Worm (Caenorhabditis elegans) whole organism, L4 larva: ENCODE measurements around the gene srx-56.

Source experiments
- T20F7.1 ChIP-seq: fragments of 200-800 bp; sonication (Bioruptor generic); optimal IDR thresholded peaks from 2 replicates; lab custom pipeline; 2018; ENCODE audit warnings: mild to moderate bottlenecking, missing genetic modification characterization, missing compliant biosample characterization
- aha-1 ChIP-seq: fragments of 150-350 bp; peaks from one replicate; lab custom pipeline; 2014; ENCODE audit warnings: missing biosample characterization, missing genetic modification characterization
- ceh-32 ChIP-seq: sonication (generic microtip); optimal IDR thresholded peaks from 2 replicates; lab custom pipeline; 2016; ENCODE audit warnings: mild to moderate bottlenecking, missing genetic modification characterization, missing compliant biosample characterization; ENCODE audit not compliant: poor library complexity
- daf-19 ChIP-seq: fragments of 200-800 bp; sonication (Bioruptor generic); conservative IDR thresholded peaks from 2 replicates; pipeline ENCODE4 v1.3.6; 2022; ENCODE audit warnings: missing genetic modification characterization, missing compliant biosample characterization
- dpl-1 ChIP-seq: fragments of 150-350 bp; optimal IDR thresholded peaks from 2 replicates; lab custom pipeline; 2014; ENCODE audit warnings: missing biosample characterization, missing genetic modification reagents, missing genetic modification characterization
- duxl-1 ChIP-seq: sonication (generic microtip); optimal IDR thresholded peaks from 2 replicates; lab custom pipeline; 2016; ENCODE audit warnings: mild to moderate bottlenecking, missing genetic modification characterization, moderate library complexity, missing compliant biosample characterization; ENCODE audit not compliant: poor library complexity
- dve-1 ChIP-seq: sonication (generic microtip); optimal IDR thresholded peaks from 2 replicates; lab custom pipeline; 2017; ENCODE audit warnings: antibody characterized with exemption, mild to moderate bottlenecking, missing genetic modification characterization, missing compliant biosample characterization; ENCODE audit not compliant: insufficient read depth
- hif-1 ChIP-seq, 2 experiments: sonication (generic microtip); optimal IDR thresholded peaks; 2 replicates each; lab custom pipeline; 2016 to 2017; ENCODE audit warnings: missing compliant biosample characterization in 2 of 2, missing genetic modification characterization in 2 of 2, missing genetic modification reagents in 2 of 2, missing genotype in 2 of 2, mild to moderate bottlenecking in 1 of 2
- hmg-1.1 ChIP-seq: fragments of 200-800 bp; sonication (Bioruptor generic); IDR thresholded peaks from 2 replicates; pipeline ENCODE4 v1.3.6; 2022; ENCODE audit warnings: missing genetic modification reagents, missing genetic modification characterization, missing compliant biosample characterization
- lin-15B ChIP-seq: fragments of 150-350 bp; sonication (generic microtip); optimal IDR thresholded peaks from 3 replicates; lab custom pipeline; 2014; ENCODE audit warnings: missing biosample characterization, missing genetic modification characterization
- lin-38 ChIP-seq: fragments of 200-800 bp; sonication (Bioruptor generic); IDR thresholded peaks from 2 replicates; pipeline ENCODE4 v1.3.6; 2022; ENCODE audit warnings: missing genetic modification reagents, missing genetic modification characterization, missing compliant biosample characterization
- lin-39 ChIP-seq: fragments of 150-350 bp; optimal IDR thresholded peaks from 2 replicates; lab custom pipeline; 2014; ENCODE audit warnings: missing biosample characterization, missing genetic modification reagents, missing genetic modification characterization
- lsy-2 ChIP-seq, 2 experiments: fragments of 150-350 bp in 1 of 2; sonication (generic microtip) in 1 of 2; optimal IDR thresholded peaks; 2 replicates each; lab custom pipeline; 2014 to 2017; ENCODE audit warnings: missing biosample characterization in 2 of 2, missing genetic modification characterization in 2 of 2
- madf-5 ChIP-seq, 2 experiments: fragments of 200-800 bp; sonication (Bioruptor generic); IDR thresholded peaks; 2 replicates each; pipeline ENCODE4 v1.3.6; 2022; ENCODE audit warnings: missing compliant biosample characterization in 2 of 2, missing genetic modification characterization in 2 of 2
- madf-9 ChIP-seq: fragments of 200-800 bp; sonication (Bioruptor generic); conservative IDR thresholded peaks from 2 replicates; pipeline ENCODE4 v1.3.6; 2022; ENCODE audit warnings: missing genetic modification reagents, missing genetic modification characterization, missing compliant biosample characterization
- mdl-1 ChIP-seq, 2 experiments: fragments of 150-350 bp in 1 of 2; sonication (generic microtip) in 1 of 2; optimal IDR thresholded peaks; 2 replicates each; lab custom pipeline; 2014 to 2017; ENCODE audit warnings: missing biosample characterization in 2 of 2, missing genetic modification characterization in 2 of 2
- mxl-2 ChIP-seq: fragments of 200-800 bp; sonication (Bioruptor generic); conservative IDR thresholded peaks from 2 replicates; pipeline ENCODE4 v1.3.6; 2022; ENCODE audit warnings: missing genetic modification reagents, missing genetic modification characterization, missing compliant biosample characterization
- nhr-10 ChIP-seq: fragments of 150-350 bp; optimal IDR thresholded peaks from 2 replicates; lab custom pipeline; 2014; ENCODE audit warnings: missing biosample characterization, missing genetic modification characterization
- nhr-102 ChIP-seq: sonication (generic microtip); optimal IDR thresholded peaks from 2 replicates; lab custom pipeline; 2016; ENCODE audit warnings: mild to moderate bottlenecking, missing genetic modification characterization, moderate library complexity, missing compliant biosample characterization
- nhr-111 ChIP-seq: fragments of 200-800 bp; sonication (Bioruptor generic); optimal IDR thresholded peaks from 2 replicates; lab custom pipeline; 2018; ENCODE audit warnings: mild to moderate bottlenecking, missing genetic modification characterization, missing compliant biosample characterization
- nhr-48 ChIP-seq: sonication (generic microtip); optimal IDR thresholded peaks from 2 replicates; lab custom pipeline; 2016; ENCODE audit warnings: mild to moderate bottlenecking, missing genetic modification characterization, missing compliant biosample characterization
- tag-97 ChIP-seq: fragments of 200-800 bp; sonication (Bioruptor generic); IDR thresholded peaks from 2 replicates; pipeline ENCODE4 v1.3.6; 2022; ENCODE audit warnings: missing genetic modification characterization, missing compliant biosample characterization
- unc-130 ChIP-seq: sonication (generic microtip); optimal IDR thresholded peaks from 2 replicates; lab custom pipeline; 2016; ENCODE audit warnings: missing genetic modification reagents, missing genetic modification characterization, missing compliant biosample characterization
- unc-62 ChIP-seq, 3 experiments: fragments of 150-350 bp in 1 of 3; sonication (generic microtip); optimal IDR thresholded peaks in 2 of 3; peaks in 1 of 3; 1 replicate in 1 of 3; 2 replicates in 2 of 3; lab custom pipeline; 2014 to 2017; ENCODE audit warnings: missing biosample characterization in 3 of 3, missing genetic modification characterization in 3 of 3, missing genetic modification reagents in 3 of 3, missing genotype in 1 of 3
- zfp-2 ChIP-seq: sonication (generic microtip); optimal IDR thresholded peaks from 2 replicates; lab custom pipeline; 2016; ENCODE audit warnings: mild to moderate bottlenecking, missing genetic modification characterization, missing compliant biosample characterization
- ztf-7 ChIP-seq: fragments of 150-350 bp; optimal IDR thresholded peaks from 2 replicates; lab custom pipeline; 2014; ENCODE audit warnings: missing biosample characterization, missing genetic modification characterization

Gene srx-56

DNA sequence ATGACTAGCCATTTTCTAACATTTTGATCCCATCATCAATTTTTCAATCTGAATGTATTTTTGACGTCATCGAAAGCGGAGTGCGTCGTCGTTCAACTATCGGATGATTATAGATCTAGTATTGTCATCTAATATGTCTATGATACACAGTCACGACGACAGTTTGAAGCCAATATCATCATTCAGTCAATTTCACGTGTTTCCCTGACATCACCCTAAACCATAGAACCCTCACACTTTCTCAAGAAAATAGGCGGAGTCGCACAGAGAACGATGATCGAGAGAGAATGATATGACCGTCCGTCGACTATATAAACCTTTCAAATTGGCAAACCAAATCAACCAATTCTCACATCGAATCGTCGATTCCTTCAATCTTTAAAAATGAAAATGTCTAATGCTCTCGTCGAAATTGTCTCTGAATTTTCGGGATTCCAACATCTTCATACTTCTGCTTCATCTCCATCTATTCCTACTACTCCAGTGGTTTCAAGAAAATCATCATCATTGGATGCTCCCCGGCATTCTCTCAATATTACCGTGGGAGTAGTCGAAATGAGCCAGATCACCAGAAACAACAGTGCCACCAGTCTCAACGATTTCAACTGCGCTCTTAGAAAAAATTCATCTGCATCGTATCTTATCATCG lies 41.7 kb downstream of the srx-56 start, which contains the start of gene F18E3.13 (continued):
- TF ChIP-seq lin-38 (GFP tag; lab: Robert Waterston, UW) (no peak), madf-9 (GFP tag; lab: Robert Waterston, UW) (peak; percentile 24; the same call in 1 of the 2 replicates), unc-62 (GFP tag; optimal IDR thresholded peaks at IDR 0.05 in 1 of 2; lab: Kevin White, UChicago) (peak in 1 of 2 experiments; percentile 55), unc-62 (tag; optimal IDR thresholded peaks at IDR 0.05; lab: Kevin White, UChicago) (no peak), hif-1 (tag; optimal IDR thresholded peaks at IDR 0.05; lab: Kevin White, UChicago) (peak; percentile 19 to 60), nhr-48 (tag; lab: Kevin White, UChicago) (peak; percentile 91), mxl-2 (GFP tag; lab: Robert Waterston, UW) (0 out of 2 replicates have a peak, but pooled peaks have one; percentile 22), lsy-2 (tag; optimal IDR thresholded peaks at IDR 0.05; lab: Kevin White, UChicago) (peak in 1 of 2 experiments; percentile 57)

DNA sequence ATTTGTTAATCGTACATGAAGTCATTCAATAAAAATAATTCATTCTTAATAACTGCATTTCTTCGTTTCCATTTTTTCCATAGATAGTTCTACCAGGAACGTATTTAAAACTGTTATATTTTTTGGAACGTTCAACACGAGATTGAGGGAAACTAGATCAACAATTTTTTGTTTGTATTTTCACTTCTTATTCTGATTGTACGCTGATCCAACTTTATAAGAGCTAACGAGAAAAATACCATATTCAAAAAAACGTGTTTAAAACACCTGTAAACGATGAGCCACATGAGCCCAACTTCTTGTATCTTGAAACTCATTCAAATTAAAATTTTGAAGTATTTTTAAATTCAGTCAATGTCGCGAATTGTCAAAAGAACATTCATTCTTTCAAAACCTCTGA lies 42.4 kb downstream of the srx-56 start:
- peak; percentile 5 for TF ChIP-seq nhr-102 (tag; lab: Kevin White, UChicago)
- TF ChIP-seq ceh-32 (tag; lab: Kevin White, UChicago) = no peak
- no peak for TF ChIP-seq mdl-1 (tag; optimal IDR thresholded peaks at IDR 0.05; lab: Kevin White, UChicago)
- no peak for TF ChIP-seq tag-97 (GFP tag; lab: Robert Waterston, UW)
- no peak for TF ChIP-seq nhr-111
- peak; percentile 14 for TF ChIP-seq T20F7.1 (GFP tag; lab: Kevin White, UChicago)
- peak; percentile 89 for TF ChIP-seq aha-1 (tag; lab: Kevin White, UChicago)
- TF ChIP-seq hmg-1.1 (GFP tag; lab: Robert Waterston, UW) = no peak

DNA sequence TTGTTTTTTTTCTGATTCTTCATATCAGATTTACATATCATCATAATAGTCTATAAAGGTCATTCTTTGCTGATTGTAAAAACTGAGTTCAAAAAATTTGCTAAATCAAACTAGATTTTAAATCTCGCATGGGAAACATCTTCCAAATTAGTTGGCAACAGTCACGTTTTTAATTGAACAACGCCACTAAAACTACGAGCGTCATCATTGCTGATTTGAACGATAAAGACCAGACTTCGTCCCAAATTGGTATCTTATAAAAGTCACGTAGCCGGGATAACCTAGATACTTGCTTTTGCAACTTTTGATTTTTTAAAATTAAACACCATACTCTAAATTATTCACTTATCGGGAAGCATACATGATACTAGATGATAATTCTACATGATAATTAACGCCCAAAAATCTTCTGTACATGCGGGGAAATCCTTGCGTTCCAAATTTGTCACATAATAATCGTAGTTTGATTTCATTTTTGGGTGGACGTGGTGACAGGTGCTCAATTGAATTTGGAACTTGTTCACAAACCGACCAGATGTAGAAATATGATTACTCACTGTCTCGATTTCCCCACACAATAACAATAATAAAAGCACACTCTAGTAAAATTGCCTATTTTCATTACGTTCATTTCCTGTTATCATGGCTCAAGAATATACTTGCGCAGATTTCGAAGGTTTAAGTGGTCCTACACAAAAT lies 43.0 kb downstream of the srx-56 start, which contains the start of gene srw-67:
TSS of gene srw-67 (plus strand) at position 643 of the 699 bp plus-strand sequence.
- TF ChIP-seq ztf-7 (tag; lab: Kevin White, UChicago) (no peak), lin-15B (no peak), duxl-1 (tag; lab: Kevin White, UChicago) (peak; percentile 17), aha-1 (tag; lab: Kevin White, UChicago) (peak; percentile 97), unc-62 (GFP tag; optimal IDR thresholded peaks at IDR 0.05 in 1 of 2; lab: Kevin White, UChicago) (peak in 1 of 2 experiments; percentile 90), unc-62 (tag; optimal IDR thresholded peaks at IDR 0.05; lab: Kevin White, UChicago) (no peak), zfp-2 (tag; lab: Kevin White, UChicago) (no peak), hif-1 (tag; optimal IDR thresholded peaks at IDR 0.05; lab: Kevin White, UChicago) (peak in 1 of 2 experiments; percentile 70)
- TF ChIP-seq, all 104 proteins: peak for 4

DNA sequence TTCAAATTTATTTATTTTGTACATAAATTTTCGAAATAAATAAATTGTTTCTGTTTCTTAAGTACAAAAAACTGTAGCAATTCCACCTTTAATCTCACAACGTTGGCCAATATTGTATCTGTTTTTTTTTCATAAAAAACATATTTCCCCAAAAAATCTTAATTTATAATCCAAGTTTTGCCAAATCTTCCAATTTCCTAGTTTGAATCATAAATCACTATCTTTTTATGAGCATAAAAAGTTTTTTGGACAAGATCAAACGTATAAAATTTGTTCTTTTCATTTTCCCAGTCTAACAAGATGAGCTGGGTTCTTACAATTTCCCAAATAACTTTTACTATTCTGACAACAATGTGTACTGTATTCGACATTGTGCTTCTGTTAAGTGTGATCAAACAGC lies 46.0 kb downstream of the srx-56 start, which contains the start of gene srxa-4:
TSS of gene srxa-4 (plus strand) at position 301 of the 400 bp plus-strand sequence.
- TF ChIP-seq lin-39 (no peak), unc-130 (GFP tag; lab: Kevin White, UChicago) (no peak), daf-19 (GFP tag; lab: Robert Waterston, UW) (no peak), madf-5 (GFP tag; IDR thresholded peaks at IDR 0.05; lab: Robert Waterston, UW) (no peak)
- TF ChIP-seq, all 104 proteins: peak for 0

DNA sequence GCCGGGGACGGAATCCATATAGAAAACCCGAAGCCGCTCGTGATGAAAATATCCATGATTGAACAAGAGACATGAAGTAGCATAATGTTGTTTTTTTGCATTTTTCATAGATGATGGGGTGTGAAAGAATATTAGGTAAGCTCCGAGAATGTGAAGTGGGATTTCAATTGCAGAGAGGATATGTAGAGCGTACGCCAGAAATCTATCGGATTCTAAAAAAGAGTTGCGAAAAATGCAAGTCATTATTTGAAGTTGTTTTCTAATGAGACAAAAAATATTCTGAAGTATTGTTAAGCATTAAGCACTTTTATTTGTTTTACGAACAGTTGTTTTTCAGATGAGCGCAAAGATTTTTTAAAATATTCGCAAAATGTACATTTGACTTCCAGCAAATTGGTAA lies 50.1 kb downstream of the srx-56 start, which contains the start of gene F18E3.10:
TSS of gene F18E3.10 (minus strand) at position 101 of the 400 bp plus-strand sequence.
- no peak for TF ChIP-seq dpl-1
- no peak for TF ChIP-seq dve-1
- peak in 1 of 2 experiments; percentile 74 for TF ChIP-seq unc-62 (GFP tag; optimal IDR thresholded peaks at IDR 0.05 in 1 of 2; lab: Kevin White, UChicago)
- no peak for TF ChIP-seq unc-62 (tag; optimal IDR thresholded peaks at IDR 0.05; lab: Kevin White, UChicago)
- TF ChIP-seq nhr-10 (tag; lab: Kevin White, UChicago) = no peak
